Fruit fly (Drosophila melanogaster) whole organism, wandering third instar larva: ENCODE data around the gene fuss.
A peak's percentile ranks its signal among the peaks of the same experiment; 100 is the strongest.

ENCODE experiments used
- Abd-B ChIP-seq: fragments of >200 bp; optimal IDR thresholded peaks from 2 replicates; lab custom pipeline; 2017; ENCODE audit warnings: missing biosample characterization, missing genetic modification characterization
- CG32264 ChIP-seq: fragments of 200-800 bp; sonication (Bioruptor generic); optimal IDR thresholded peaks from 2 replicates; lab custom pipeline; 2016; ENCODE audit warnings: missing biosample characterization, missing genetic modification characterization
- CG9705 ChIP-seq: fragments of 200-800 bp; sonication (Bioruptor generic); optimal IDR thresholded peaks from 2 replicates; lab custom pipeline; 2018; ENCODE audit warnings: missing biosample characterization, mild to moderate bottlenecking, missing genetic modification characterization
- CrebA ChIP-seq: fragments of 200-800 bp; sonication (Bioruptor generic); optimal IDR thresholded peaks from 2 replicates; lab custom pipeline; 2016; ENCODE audit warnings: missing biosample characterization, mild to moderate bottlenecking, missing genetic modification characterization, borderline replicate concordance
- Dfd ChIP-seq: fragments of >200 bp; optimal IDR thresholded peaks from 2 replicates; lab custom pipeline; 2017; ENCODE audit warnings: missing biosample characterization, missing genetic modification characterization
- Dif ChIP-seq: fragments of 200-275, 200-300 bp; sonication (Bioruptor generic); optimal IDR thresholded peaks from 2 replicates; lab custom pipeline; 2018; ENCODE audit warnings: missing biosample characterization, missing genetic modification characterization; ENCODE audit not compliant: partially characterized antibody
- GATAd ChIP-seq: sonication (Bioruptor generic); optimal IDR thresholded peaks from 2 replicates; lab custom pipeline; 2016; ENCODE audit warnings: missing biosample characterization, missing genetic modification characterization
- HLH106 ChIP-seq: fragments of 200-800 bp; optimal IDR thresholded peaks from 3 replicates; lab custom pipeline; 2019; ENCODE audit warnings: missing biosample characterization, mild to moderate bottlenecking, missing genetic modification characterization, moderate library complexity
- Hnf4 ChIP-seq: fragments of 200-800 bp; sonication (Bioruptor generic); optimal IDR thresholded peaks from 2 replicates; lab custom pipeline; 2016; ENCODE audit warnings: missing biosample characterization, mild to moderate bottlenecking, missing genetic modification characterization
- Hr78 ChIP-seq: fragments of >200 bp; optimal IDR thresholded peaks from 2 replicates; lab custom pipeline; 2017; ENCODE audit warnings: missing biosample characterization, missing genetic modification characterization
- Hr83 ChIP-seq: fragments of 200-300 bp; sonication (Bioruptor generic); optimal IDR thresholded peaks from 2 replicates; lab custom pipeline; 2016; ENCODE audit warnings: missing biosample characterization, mild to moderate bottlenecking, missing genetic modification characterization, moderate library complexity; ENCODE audit not compliant: poor library complexity, severe bottlenecking
- Jra ChIP-seq: sonication (Bioruptor generic); optimal IDR thresholded peaks from 2 replicates; lab custom pipeline; 2016; ENCODE audit warnings: missing biosample characterization, missing genetic modification characterization
- Mio ChIP-seq: sonication (Bioruptor generic); optimal IDR thresholded peaks from 2 replicates; lab custom pipeline; 2016; ENCODE audit warnings: missing biosample characterization, missing genetic modification characterization
- Myc ChIP-seq: fragments of >200 bp; optimal IDR thresholded peaks from 2 replicates; lab custom pipeline; 2017
- N ChIP-seq: fragments of >200 bp; optimal IDR thresholded peaks from 2 replicates; lab custom pipeline; 2018; ENCODE audit warnings: missing biosample characterization, missing external identifiers, missing genetic modification characterization
- OdsH ChIP-seq: fragments of 200-800 bp; sonication (Bioruptor generic); optimal IDR thresholded peaks from 2 replicates; lab custom pipeline; 2016; ENCODE audit warnings: missing biosample characterization, mild to moderate bottlenecking, missing genetic modification characterization
- Rel ChIP-seq, 2 experiments: fragments of 200-800 bp; sonication (Bioruptor generic) in 1 of 2; optimal IDR thresholded peaks; 2 replicates in 1 of 2; 3 replicates in 1 of 2; lab custom pipeline; 2016 to 2019; ENCODE audit warnings: mild to moderate bottlenecking in 2 of 2, missing biosample characterization in 2 of 2, missing genetic modification characterization in 2 of 2, moderate library complexity in 1 of 2
- Sp1 ChIP-seq: fragments of 200-800 bp; sonication (Bioruptor generic); optimal IDR thresholded peaks from 3 replicates; lab custom pipeline; 2019; ENCODE audit warnings: missing biosample characterization, mild to moderate bottlenecking, missing genetic modification characterization, moderate library complexity
- Vsx2 ChIP-seq: fragments of 200-300, 225-300 bp; sonication (Bioruptor generic); optimal IDR thresholded peaks from 2 replicates; lab custom pipeline; 2018; ENCODE audit warnings: missing biosample characterization, missing genetic modification characterization; ENCODE audit not compliant: partially characterized antibody
- br ChIP-seq: fragments of 200-800 bp; sonication (Bioruptor generic); optimal IDR thresholded peaks from 2 replicates; lab custom pipeline; 2016; ENCODE audit warnings: missing biosample characterization, missing genetic modification characterization
- brk ChIP-seq: fragments of 200-800 bp; sonication (Bioruptor generic); optimal IDR thresholded peaks from 2 replicates; lab custom pipeline; 2016; ENCODE audit warnings: missing biosample characterization, mild to moderate bottlenecking, missing genetic modification characterization
- dl ChIP-seq, 2 experiments: fragments of 175-275, 200-275 bp in 1 of 2; fragments of 200-275 bp in 1 of 2; sonication (Bioruptor generic); optimal IDR thresholded peaks; lab custom pipeline; 2018; ENCODE audit warnings: mild to moderate bottlenecking in 2 of 2, missing biosample characterization in 2 of 2, missing genetic modification characterization in 2 of 2, moderate library complexity in 2 of 2; ENCODE audit not compliant: partially characterized antibody in 2 of 2, insufficient read depth in 1 of 2
- dmrt93B ChIP-seq: fragments of 200-800 bp; sonication (Bioruptor generic); optimal IDR thresholded peaks from 2 replicates; lab custom pipeline; 2018; ENCODE audit warnings: missing biosample characterization, mild to moderate bottlenecking, missing genetic modification characterization
- dsf ChIP-seq: sonication (Bioruptor generic); optimal IDR thresholded peaks from 2 replicates; lab custom pipeline; 2016; ENCODE audit warnings: missing biosample characterization, missing genetic modification characterization, borderline replicate concordance
- ey ChIP-seq: fragments of 200-800 bp; sonication (Bioruptor generic); optimal IDR thresholded peaks from 2 replicates; lab custom pipeline; 2016; ENCODE audit warnings: missing biosample characterization, missing genetic modification characterization
- foxo ChIP-seq, 2 experiments: fragments of 200-800 bp; sonication (Bioruptor generic); optimal IDR thresholded peaks; 2 replicates in 1 of 2; 3 replicates in 1 of 2; lab custom pipeline; 2016 to 2017; ENCODE audit warnings: missing biosample characterization in 2 of 2, missing genetic modification characterization in 2 of 2
- fru ChIP-seq: fragments of 200-800 bp; sonication (Bioruptor generic); optimal IDR thresholded peaks from 3 replicates; lab custom pipeline; 2016; ENCODE audit warnings: missing biosample characterization, mild to moderate bottlenecking, missing genetic modification characterization
- h ChIP-seq: fragments of 200-800 bp; sonication (Bioruptor generic); optimal IDR thresholded peaks from 3 replicates; lab custom pipeline; 2016; ENCODE audit warnings: missing biosample characterization, mild to moderate bottlenecking, missing genetic modification characterization
- jim ChIP-seq: fragments of 175-275, 200-325 bp; sonication (Bioruptor generic); optimal IDR thresholded peaks from 2 replicates; lab custom pipeline; 2016; ENCODE audit warnings: missing biosample characterization, mild to moderate bottlenecking, missing genetic modification characterization
- lola ChIP-seq: fragments of >200 bp; optimal IDR thresholded peaks from 2 replicates; lab custom pipeline; 2017; ENCODE audit warnings: missing biosample characterization, missing genetic modification characterization
- pan ChIP-seq: fragments of >200 bp; optimal IDR thresholded peaks from 2 replicates; lab custom pipeline; 2017
- psq ChIP-seq: fragments of 200-800 bp; sonication (Bioruptor generic); optimal IDR thresholded peaks from 3 replicates; lab custom pipeline; 2017; ENCODE audit warnings: missing biosample characterization, mild to moderate bottlenecking, missing genetic modification characterization, moderate library complexity
- rgr ChIP-seq: fragments of 200-800 bp; sonication (Bioruptor generic); optimal IDR thresholded peaks from 3 replicates; lab custom pipeline; 2016; ENCODE audit warnings: missing biosample characterization, mild to moderate bottlenecking, missing genetic modification characterization
- sage ChIP-seq: fragments of 200-800 bp; sonication (Bioruptor generic); optimal IDR thresholded peaks from 2 replicates; lab custom pipeline; 2016; ENCODE audit warnings: missing biosample characterization, mild to moderate bottlenecking, missing genetic modification characterization
- sv ChIP-seq: fragments of 200-800 bp; sonication (Bioruptor generic); optimal IDR thresholded peaks from 3 replicates; lab custom pipeline; 2016; ENCODE audit warnings: missing biosample characterization, missing genetic modification characterization
- tai ChIP-seq: sonication (Bioruptor generic); optimal IDR thresholded peaks from 2 replicates; lab custom pipeline; 2016; ENCODE audit warnings: missing biosample characterization, missing genetic modification characterization
- usp ChIP-seq: fragments of >200 bp; optimal IDR thresholded peaks from 2 replicates; lab custom pipeline; 2017; ENCODE audit warnings: missing biosample characterization, missing genetic modification characterization
- woc ChIP-seq: sonication (Bioruptor generic); optimal IDR thresholded peaks from 2 replicates; lab custom pipeline; 2016; ENCODE audit warnings: missing biosample characterization, mild to moderate bottlenecking, missing genetic modification characterization

fuss gene

dm6 chr4:978439-978911 lies at the start of gene fuss:
fuss (minus strand) TSS chr4:978489.
- TF ChIP-seq Vsx2 (GFP tag; lab: Kevin White, UChicago) = no peak
- TF ChIP-seq GATAd (GFP tag; lab: Kevin White, UChicago) = no peak
- TF ChIP-seq CG32264 (GFP tag; lab: Kevin White, UChicago) = no peak
- TF ChIP-seq Dif (GFP tag; lab: Kevin White, UChicago) = no peak
- no peak for TF ChIP-seq h
- TF ChIP-seq psq (GFP tag; lab: Kevin White, UChicago) = no peak
- no peak for TF ChIP-seq dsf (GFP tag; lab: Kevin White, UChicago)

- TF ChIP-seq lola (peak; percentile 76), Vsx2 (GFP tag; lab: Kevin White, UChicago) (no peak), Mio (GFP tag; lab: Kevin White, UChicago) (no peak), CrebA (GFP tag; lab: Kevin White, UChicago) (no peak), Dfd (GFP tag; lab: Kevin White, UChicago) (peak; percentile 58), psq (GFP tag; lab: Kevin White, UChicago) (peak; percentile 54), HLH106 (tag; lab: Kevin White, UChicago) (peak; percentile 92), fru (GFP tag; lab: Kevin White, UChicago) (peak; percentile 42), Abd-B (GFP tag; lab: Kevin White, UChicago) (no peak), rgr (peak; percentile 66), Myc (peak; percentile 17), h (peak; percentile 39), jim (no peak), GATAd (GFP tag; lab: Kevin White, UChicago) (peak; percentile 19), sv (GFP tag; lab: Kevin White, UChicago) (peak; percentile 69), CG32264 (GFP tag; lab: Kevin White, UChicago) (peak; percentile 25), Hnf4 (GFP tag; lab: Kevin White, UChicago) (peak; percentile 67), usp (no peak), Hr78 (GFP tag; lab: Kevin White, UChicago) (no peak), Dif (GFP tag; lab: Kevin White, UChicago) (no peak), Hr83 (GFP tag; lab: Kevin White, UChicago) (no peak), OdsH (GFP tag; lab: Kevin White, UChicago) (peak; percentile 7), dl (GFP tag; optimal IDR thresholded peaks at IDR 0.05; lab: Kevin White, UChicago; ENCODE audit: insufficient read depth in 1 of 2, partially characterized antibody in 2 of 2) (no peak), brk (GFP tag; lab: Kevin White, UChicago) (no peak), ey (GFP tag; lab: Kevin White, UChicago) (peak; percentile 63), CG9705 (peak; percentile 85), br (GFP tag; lab: Kevin White, UChicago) (peak; percentile 26), dmrt93B (GFP tag; lab: Kevin White, UChicago) (peak; percentile 86), pan (lab: Kevin White, UChicago) (no peak), dsf (GFP tag; lab: Kevin White, UChicago) (no peak), sage (no peak), Jra (GFP tag; lab: Kevin White, UChicago) (no peak), N (GFP tag; lab: Kevin White, UChicago) (peak; percentile 94), woc (peak; percentile 53), Sp1 (peak; percentile 82), tai (GFP tag; lab: Kevin White, UChicago) (peak; percentile 59), Rel (GFP tag; optimal IDR thresholded peaks at IDR 0.05; lab: Kevin White, UChicago) (no peak), Rel (tag; optimal IDR thresholded peaks at IDR 0.05; lab: Kevin White, UChicago) (peak; percentile 26), foxo (GFP tag; optimal IDR thresholded peaks at IDR 0.05; lab: Kevin White, UChicago) (peak in 1 of 2 experiments; percentile 73)
These were observed 48.6 kb upstream of the fuss start, which contains the start of gene PlexA for dm6 chr4:1026806-1027431. PlexA (minus strand) TSS chr4:1027101.
